Comparison of ENCODE assay signal across 1 worm cellular context in the genomic region with DNA sequence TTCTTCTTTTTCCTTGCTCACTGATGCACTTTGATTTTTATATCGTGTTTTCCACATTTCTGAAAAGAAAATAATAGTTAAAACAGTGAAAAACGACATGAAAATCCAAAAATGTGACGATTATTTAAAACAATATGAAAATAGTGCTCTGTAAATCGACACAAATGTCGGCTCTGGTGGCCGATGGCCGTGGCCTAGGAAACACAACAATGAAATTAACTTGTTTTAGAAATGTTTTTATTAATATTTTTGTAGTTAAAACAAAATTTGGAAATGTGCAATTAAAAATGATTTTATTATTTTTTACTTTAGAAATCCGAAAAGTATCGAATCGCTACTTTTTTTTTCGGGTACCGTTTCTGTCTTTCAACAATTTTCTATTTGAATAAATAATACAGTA.
TF ChIP-seq lines count a peak whose summit lies in the region.

A gene (minus strand): TSS at position 65 of the 400 bp plus-strand sequence.

TF ChIP-seq in whole organism, L1 larva, 84 proteins besides CTCF, POLR2A, EP300 and RAD21 (continued from another document):
- TF ChIP-seq swsn-7 (tag; optimal IDR thresholded peaks at IDR 0.05; lab: Kevin White, UChicago) (peak; percentile 61), snpc-4 (tag; optimal IDR thresholded peaks at IDR 0.05; lab: Kevin White, UChicago) (no peak), irx-1 (tag; optimal IDR thresholded peaks at IDR 0.05; lab: Kevin White, UChicago) (peak; percentile 75), F16B12.6 (tag; optimal IDR thresholded peaks at IDR 0.05; lab: Kevin White, UChicago) (peak; percentile 31), hpl-2 (GFP tag; optimal IDR thresholded peaks at IDR 0.05; lab: Kevin White, UChicago) (no peak)
